Worm (Caenorhabditis elegans): Measurements from ENCODE around the gene W09G12.10.

The W09G12.10 gene

ce11 chrIV:1212357-1212756 lies 8.7 kb downstream of the W09G12.10 start:
- no peak for TF ChIP-seq nhr-25 (tag; optimal IDR thresholded peaks at IDR 0.05)

- TF ChIP-seq snpc-4 (tag; optimal IDR thresholded peaks at IDR 0.05) (peak; percentile 48), ztf-4 (tag; optimal IDR thresholded peaks at IDR 0.05) (no peak), elt-2 (tag; optimal IDR thresholded peaks at IDR 0.05) (peak; percentile 60), elt-3 (tag; optimal IDR thresholded peaks at IDR 0.05) (no peak), sea-2 (GFP tag; optimal IDR thresholded peaks at IDR 0.05) (no peak), fkh-2 (tag; optimal IDR thresholded peaks at IDR 0.05) (no peak), pqm-1 (tag; optimal IDR thresholded peaks at IDR 0.05) (peak; percentile 10), egl-27 (tag; optimal IDR thresholded peaks at IDR 0.05) (no peak), unc-39 (tag; optimal IDR thresholded peaks at IDR 0.05) (no peak), ZK546.5 (tag; optimal IDR thresholded peaks at IDR 0.05) (no peak), lin-15B (tag; optimal IDR thresholded peaks at IDR 0.05) (no peak), R02D3.7 (tag; optimal IDR thresholded peaks at IDR 0.05) (no peak), ceh-28 (tag; optimal IDR thresholded peaks at IDR 0.05) (no peak), nhr-25 (tag; optimal IDR thresholded peaks at IDR 0.05) (no peak), mdl-1 (tag; optimal IDR thresholded peaks at IDR 0.05) (no peak), egl-5 (tag; optimal IDR thresholded peaks at IDR 0.05) (no peak), nhr-11 (tag; optimal IDR thresholded peaks at IDR 0.05) (no peak), nfya-1 (tag; optimal IDR thresholded peaks at IDR 0.05; ENCODE audit: insufficient read depth) (no peak), ceh-9 (tag; optimal IDR thresholded peaks at IDR 0.05) (no peak), aly-2 (tag; optimal IDR thresholded peaks at IDR 0.05) (no peak), skn-1 (tag; optimal IDR thresholded peaks at IDR 0.05) (no peak), ama-1 (optimal IDR thresholded peaks at IDR 0.05) (no peak)
These were observed 9.2 kb downstream of the W09G12.10 start for ce11 chrIV:1211902-1212301.

ce11 chrIV:1209813-1210212 lies 11.3 kb downstream of the W09G12.10 start:
- TF ChIP-seq lin-39 (tag; optimal IDR thresholded peaks at IDR 0.05) (no peak), hmg-11 (tag; optimal IDR thresholded peaks at IDR 0.05) (no peak), ama-1 (optimal IDR thresholded peaks at IDR 0.05) (no peak), ceh-9 (tag; optimal IDR thresholded peaks at IDR 0.05) (no peak), pqm-1 (tag; optimal IDR thresholded peaks at IDR 0.05) (no peak), snpc-4 (tag; optimal IDR thresholded peaks at IDR 0.05) (no peak), nhr-12 (tag; optimal IDR thresholded peaks at IDR 0.05) (no peak), nhr-67 (tag; optimal IDR thresholded peaks at IDR 0.05) (no peak), jun-1 (tag; optimal IDR thresholded peaks at IDR 0.05) (no peak), egl-27 (tag; optimal IDR thresholded peaks at IDR 0.05) (no peak), nfya-1 (tag; optimal IDR thresholded peaks at IDR 0.05; ENCODE audit: insufficient read depth) (no peak), mdl-1 (tag; optimal IDR thresholded peaks at IDR 0.05) (no peak), nhr-25 (tag; optimal IDR thresholded peaks at IDR 0.05) (no peak), ZK546.5 (tag; optimal IDR thresholded peaks at IDR 0.05) (no peak), fkh-2 (tag; optimal IDR thresholded peaks at IDR 0.05) (no peak), lin-15B (tag; optimal IDR thresholded peaks at IDR 0.05) (no peak)

- TF ChIP-seq nhr-23 (tag; optimal IDR thresholded peaks at IDR 0.05), result no peak
- TF ChIP-seq nhr-25 (tag; optimal IDR thresholded peaks at IDR 0.05), result no peak
- no peak for TF ChIP-seq nhr-43 (tag; optimal IDR thresholded peaks at IDR 0.05; ENCODE audit: poor library complexity, severe bottlenecking)
- no peak for TF ChIP-seq aly-2 (tag; optimal IDR thresholded peaks at IDR 0.05)
- no peak for TF ChIP-seq elt-1 (tag; optimal IDR thresholded peaks at IDR 0.05)
- TF ChIP-seq lin-39 (tag; optimal IDR thresholded peaks at IDR 0.05), result no peak
- TF ChIP-seq ceh-82 (tag; optimal IDR thresholded peaks at IDR 0.05), result no peak
- TF ChIP-seq eor-1 (tag; optimal IDR thresholded peaks at IDR 0.05), result no peak
- TF ChIP-seq ama-1 (optimal IDR thresholded peaks at IDR 0.05), result no peak
- TF ChIP-seq unc-39 (tag; optimal IDR thresholded peaks at IDR 0.05), result no peak
- no peak for TF ChIP-seq mml-1 (tag; optimal IDR thresholded peaks at IDR 0.05)
- TF ChIP-seq ceh-28 (tag; optimal IDR thresholded peaks at IDR 0.05), result no peak
- no peak for TF ChIP-seq ztf-11 (tag; optimal IDR thresholded peaks at IDR 0.05)
- no peak for TF ChIP-seq elt-2 (tag; optimal IDR thresholded peaks at IDR 0.05)
- TF ChIP-seq jun-1 (tag; optimal IDR thresholded peaks at IDR 0.05), result no peak
- no peak for TF ChIP-seq nfya-1 (tag; optimal IDR thresholded peaks at IDR 0.05; ENCODE audit: insufficient read depth)
- no peak for TF ChIP-seq mdl-1 (tag; optimal IDR thresholded peaks at IDR 0.05)
- no peak for TF ChIP-seq ceh-16 (tag; optimal IDR thresholded peaks at IDR 0.05)
These were observed 11.8 kb downstream of the W09G12.10 start for ce11 chrIV:1209320-1209719.

ce11 chrIV:1207980-1208379 lies 13.1 kb downstream of the W09G12.10 start, which contains the start of gene dsl-1:
Gene dsl-1 (minus strand): TSS chrIV:1208080.
- no peak for TF ChIP-seq eor-1 (tag; optimal IDR thresholded peaks at IDR 0.05)
- no peak for TF ChIP-seq tbx-2 (tag; optimal IDR thresholded peaks at IDR 0.05)
- TF ChIP-seq nhr-25 (tag; optimal IDR thresholded peaks at IDR 0.05), result no peak
- no peak for TF ChIP-seq snpc-4 (tag; optimal IDR thresholded peaks at IDR 0.05)

Data from whole organism, L3 larva.